Worm (Caenorhabditis elegans) whole organism, L4/young adult: ENCODE data around the gene acr-23.

Experiments
- W03F9.2 ChIP-seq: fragments of 150-350 bp; optimal IDR thresholded peaks from 2 replicates; lab custom pipeline; 2014; ENCODE audit warnings: missing biosample characterization, missing genetic modification characterization
- dao-5 ChIP-seq: sonication (generic microtip); optimal IDR thresholded peaks from 2 replicates; lab custom pipeline; 2016; ENCODE audit warnings: missing genotype, missing genetic modification characterization, moderate library complexity, missing compliant biosample characterization
- him-1 ChIP-seq: sonication (generic microtip); optimal IDR thresholded peaks from 2 replicates; lab custom pipeline; 2016; ENCODE audit warnings: missing genotype, missing genetic modification reagents, missing genetic modification characterization, missing compliant biosample characterization

DNA sequence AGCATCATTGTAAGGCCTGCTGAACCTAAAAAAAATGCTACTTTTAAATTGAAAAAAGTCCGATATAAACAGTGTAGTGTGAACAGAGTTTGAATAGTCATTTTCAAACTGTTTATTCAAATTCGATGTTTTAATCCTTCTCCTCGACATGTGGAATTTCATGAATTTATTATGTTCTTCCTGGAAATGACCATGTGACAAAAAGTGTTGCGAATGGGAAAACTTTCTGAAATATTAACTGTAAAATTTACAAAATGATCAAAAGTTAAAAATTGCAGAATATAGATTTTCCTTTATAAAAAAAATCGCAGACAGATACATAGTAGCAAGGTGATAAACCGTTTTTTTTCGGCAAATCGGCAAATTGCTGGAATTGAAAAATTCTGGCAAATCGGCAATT lies 54.0 kb downstream of the acr-23 start, which contains the start of gene T22F3.8:
- TF ChIP-seq him-1 (tag; lab: Kevin White, UChicago) (no peak), W03F9.2 (tag; lab: Kevin White, UChicago) (no peak), dao-5 (tag; lab: Kevin White, UChicago) (no peak)
